Worm (Caenorhabditis elegans) whole organism, L4/young adult: ENCODE measurements around the gene flp-11.

ENCODE experiments used
- W03F9.2 ChIP-seq: fragments of 150-350 bp; optimal IDR thresholded peaks from 2 replicates; lab custom pipeline; 2014; ENCODE audit warnings: missing biosample characterization, missing genetic modification characterization
- him-1 ChIP-seq: sonication (generic microtip); optimal IDR thresholded peaks from 2 replicates; lab custom pipeline; 2016; ENCODE audit warnings: missing genotype, missing genetic modification reagents, missing genetic modification characterization, missing compliant biosample characterization

DNA sequence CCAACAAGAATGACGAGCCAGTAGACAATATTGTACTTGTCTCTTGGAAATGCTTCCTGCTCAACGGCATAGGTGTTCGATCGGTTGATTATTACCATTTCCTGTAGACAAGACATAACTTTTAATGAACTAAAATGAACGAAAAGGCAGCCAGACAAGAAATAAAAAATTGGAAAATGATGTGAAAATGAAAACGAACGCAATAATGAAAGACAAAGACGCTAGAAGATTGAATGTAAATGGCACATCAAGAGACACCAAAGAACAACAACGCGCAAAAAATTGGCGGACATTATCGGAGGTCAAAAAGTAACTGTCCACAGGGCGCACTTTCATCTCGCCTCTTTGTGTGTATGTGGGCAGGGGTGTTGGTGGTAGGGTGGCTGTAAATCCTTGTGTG is 28.8 kb downstream of the flp-11 start, which contains the start of gene ent-5:
- TF ChIP-seq him-1 (no peak), W03F9.2 (tag; lab: Kevin White, UChicago) (no peak)
